Fruit fly (Drosophila melanogaster): ENCODE results near the gene CG31142.
A peak's percentile ranks its signal among the peaks of the same experiment; 100 is the strongest.

CG31142 gene

DNA sequence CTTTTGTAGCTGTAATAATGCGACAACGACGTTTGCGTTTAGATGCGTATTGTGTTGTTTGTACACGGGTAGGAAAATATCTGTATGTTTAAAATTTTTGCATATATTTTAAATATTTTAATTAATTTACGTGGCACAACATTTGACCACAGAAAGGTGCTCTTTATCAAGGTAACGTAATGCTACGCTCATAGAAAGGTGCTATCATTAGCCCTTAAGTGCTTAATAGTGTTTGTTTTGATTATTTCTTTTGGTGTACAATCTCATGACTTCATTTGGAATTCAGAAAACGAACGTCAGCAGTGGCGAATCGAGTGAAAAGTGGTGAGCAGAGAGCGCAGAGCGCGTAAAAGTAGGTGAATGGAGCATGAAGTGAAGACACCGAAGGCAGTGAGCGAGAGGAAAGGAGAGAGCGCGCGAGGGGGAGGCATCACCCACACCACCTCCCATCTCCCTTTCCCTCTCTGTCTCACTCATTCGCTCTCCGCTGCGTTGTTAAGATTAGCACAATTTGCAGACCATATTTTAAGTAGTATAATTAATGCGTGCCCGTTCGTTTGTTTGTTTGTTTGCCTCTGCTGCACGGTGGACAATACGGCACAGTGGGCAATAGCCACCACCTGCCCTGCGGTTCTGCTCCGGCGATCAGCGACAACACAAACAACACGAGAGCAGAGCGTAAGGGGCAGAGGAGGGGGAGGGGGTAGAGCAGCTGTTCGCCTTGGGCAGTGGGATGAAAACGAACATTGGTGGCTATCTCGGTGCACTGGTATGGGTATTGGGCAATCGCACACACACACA lies 7.1 kb upstream of the CG31142 start (continued):
- TF ChIP-seq bsh (GFP tag; optimal IDR thresholded peaks at IDR 0.05) (peak in 1 of 2 experiments; percentile 47), dati (GFP tag; IDR thresholded peaks at IDR 0.05) (no peak), Six4 (GFP tag; optimal IDR thresholded peaks at IDR 0.05) (peak; percentile 10), z (GFP tag; IDR thresholded peaks at IDR 0.05) (peak; percentile 94), ab (GFP tag; optimal IDR thresholded peaks at IDR 0.05) (no peak), B-H2 (GFP tag; optimal IDR thresholded peaks at IDR 0.05) (no peak), klu (GFP tag; IDR thresholded peaks at IDR 0.05) (peak; percentile 58; the same call in 1 of the 2 replicates), slou (GFP tag; optimal IDR thresholded peaks at IDR 0.05) (no peak), CG17568 (GFP tag; optimal IDR thresholded peaks at IDR 0.05) (peak; percentile 22), luna (GFP tag; optimal IDR thresholded peaks at IDR 0.05) (no peak), CG10462 (GFP tag; optimal IDR thresholded peaks at IDR 0.05) (no peak), bowl (GFP tag; IDR thresholded peaks at IDR 0.05) (no peak; the same call in 1 of the 2 replicates), CG2889 (GFP tag; IDR thresholded peaks at IDR 0.05) (0 out of 3 replicates have a peak, but pooled peaks have one; percentile 12), CG18476 (GFP tag; optimal IDR thresholded peaks at IDR 0.05) (peak; percentile 15), CTCF (GFP tag; optimal IDR thresholded peaks at IDR 0.05) (no peak), ham (GFP tag; IDR thresholded peaks at IDR 0.05) (no peak), crol (GFP tag; IDR thresholded peaks at IDR 0.05) (peak; percentile 98), gem (tag; optimal IDR thresholded peaks at IDR 0.05) (peak; percentile 75), cwo (GFP tag; optimal IDR thresholded peaks at IDR 0.05) (peak; percentile 15), CG8359 (GFP tag; optimal IDR thresholded peaks at IDR 0.05; ENCODE audit: borderline replicate concordance) (no peak), so (GFP tag; IDR thresholded peaks at IDR 0.05) (no peak), CG9437 (GFP tag; optimal IDR thresholded peaks at IDR 0.05) (no peak), CG10431 (GFP tag; optimal IDR thresholded peaks at IDR 0.05) (no peak), CG2199 (GFP tag; IDR thresholded peaks at IDR 0.05) (no peak), CG13424 (tag; optimal IDR thresholded peaks at IDR 0.05) (peak; percentile 51), Bgb (GFP tag; IDR thresholded peaks at IDR 0.05; ENCODE audit: partially characterized antibody) (no peak; the same call in 1 of the 2 replicates), B-H1 (GFP tag; IDR thresholded peaks at IDR 0.05) (0 out of 3 replicates have a peak, but pooled peaks have one; percentile 37), PHDP (tag; optimal IDR thresholded peaks at IDR 0.05) (peak; percentile 42), hbn (GFP tag; IDR thresholded peaks at IDR 0.05; ENCODE audit: partially characterized antibody) (peak; percentile 21; the same call in 1 of the 2 replicates), CG3847 (GFP tag; IDR thresholded peaks at IDR 0.05) (no peak), Hmx (GFP tag; optimal IDR thresholded peaks at IDR 0.05) (no peak), Lim3 (GFP tag; IDR thresholded peaks at IDR 0.05) (no peak), CG1792 (GFP tag; optimal IDR thresholded peaks at IDR 0.05) (peak; percentile 23), Rfx (GFP tag; IDR thresholded peaks at IDR 0.05) (peak; percentile 59), pzg (GFP tag; optimal IDR thresholded peaks at IDR 0.05) (peak; percentile 12), CG3726 (GFP tag; IDR thresholded peaks at IDR 0.05) (no peak), CG14050 (GFP tag; IDR thresholded peaks at IDR 0.05) (peak; percentile 13; the same call in 1 of the 3 replicates), Dfd (GFP tag; optimal IDR thresholded peaks at IDR 0.05) (no peak), tgo (GFP tag; IDR thresholded peaks at IDR 0.05) (peak; percentile 28; the same call in 1 of the 3 replicates), fd96Cb (tag; optimal IDR thresholded peaks at IDR 0.05) (peak; percentile 53), NFAT (GFP tag; IDR thresholded peaks at IDR 0.05) (no peak; the same call in 1 of the 2 replicates), CG14710 (tag; optimal IDR thresholded peaks at IDR 0.05) (no peak), cato (GFP tag; optimal IDR thresholded peaks at IDR 0.05; ENCODE audit: borderline replicate concordance) (no peak), sima (GFP tag; optimal IDR thresholded peaks at IDR 0.05) (no peak), unpg (GFP tag; optimal IDR thresholded peaks at IDR 0.05) (peak; percentile 73), CG6654 (GFP tag; optimal IDR thresholded peaks at IDR 0.05) (no peak), CG6813 (GFP tag; optimal IDR thresholded peaks at IDR 0.05) (no peak), pfk (GFP tag; optimal IDR thresholded peaks at IDR 0.05) (peak; percentile 8), CG8924 (tag; optimal IDR thresholded peaks at IDR 0.05) (no peak)

Measured in whole organism, embryonic.